Fruit fly (Drosophila melanogaster) whole organism, adult: Measurements from ENCODE around the gene CG3726.

Experiments
- CG33017 ChIP-seq: fragments of 200-800 bp; sonication (Bioruptor generic); optimal IDR thresholded peaks from 2 replicates; lab custom pipeline; 2018; ENCODE audit warnings: missing biosample characterization, mild to moderate bottlenecking, missing genetic modification characterization, moderate library complexity
- CG7045 ChIP-seq: fragments of 200-800 bp; sonication (Bioruptor generic); optimal IDR thresholded peaks from 2 replicates; lab custom pipeline; 2017; ENCODE audit warnings: missing biosample characterization, mild to moderate bottlenecking, missing genetic modification characterization
- Crg-1 ChIP-seq: fragments of 200-800 bp; sonication (Bioruptor generic); optimal IDR thresholded peaks from 2 replicates; lab custom pipeline; 2016; ENCODE audit warnings: missing biosample characterization, missing genetic modification characterization
- cic ChIP-seq: fragments of 200-800 bp; sonication (Bioruptor generic); optimal IDR thresholded peaks from 2 replicates; lab custom pipeline; 2017; ENCODE audit warnings: missing biosample characterization, mild to moderate bottlenecking, missing genetic modification characterization, moderate library complexity
- kay ChIP-seq: fragments of 200-800 bp; sonication (Bioruptor generic); peaks from one replicate; lab custom pipeline; 2016; ENCODE audit warnings: missing biosample characterization, missing genetic modification characterization, borderline replicate concordance
- tj ChIP-seq: fragments of 200-800 bp; sonication (Bioruptor generic); optimal IDR thresholded peaks from 3 replicates; lab custom pipeline; 2017; ENCODE audit warnings: missing biosample characterization, mild to moderate bottlenecking, missing genetic modification characterization, moderate library complexity
- toe ChIP-seq: fragments of 200-800 bp; sonication (Bioruptor generic); optimal IDR thresholded peaks from 2 replicates; lab custom pipeline; 2016; ENCODE audit warnings: missing biosample characterization, missing genetic modification characterization

DNA sequence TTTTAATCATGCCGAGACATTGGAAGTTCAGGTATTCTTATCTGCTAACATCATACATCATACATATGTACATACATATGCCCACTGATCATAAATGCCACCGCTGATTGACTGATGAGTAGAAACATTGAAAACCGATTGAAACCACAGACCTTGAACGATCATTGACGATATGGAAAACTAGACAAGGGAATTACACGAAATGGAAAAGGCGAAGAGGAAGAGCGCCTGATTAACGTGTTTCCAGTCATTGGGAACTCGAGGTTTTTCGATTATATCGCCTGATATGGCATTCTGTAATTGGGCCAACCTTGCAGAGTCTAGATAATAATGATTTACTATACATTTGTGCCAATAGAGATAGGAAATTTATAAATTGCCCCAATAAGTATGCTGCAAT is 32.0 kb upstream of the CG3726 start:
- TF ChIP-seq toe (GFP tag; lab: Kevin White, UChicago) (no peak), CG33017 (tag; lab: Kevin White, UChicago) (no peak), Crg-1 (no peak), cic (no peak), kay (GFP tag; lab: Kevin White, UChicago) (no peak), CG7045 (no peak), tj (no peak)
